Fruit fly (Drosophila melanogaster): Measurements from ENCODE around the gene mtSSB.

The mtSSB gene

dm6 chr3R:16222300-16222903, 17.4 kb upstream of the mtSSB start (continued):
- TF ChIP-seq salr (GFP tag; optimal IDR thresholded peaks at IDR 0.05) (peak; percentile 60 to 93), CG8319 (GFP tag; optimal IDR thresholded peaks at IDR 0.05) (peak; percentile 87), CG6163 (GFP tag; IDR thresholded peaks at IDR 0.05) (peak; percentile 99), CG6808 (GFP tag; optimal IDR thresholded peaks at IDR 0.05) (peak; percentile 85), CG3919 (GFP tag; optimal IDR thresholded peaks at IDR 0.05) (peak; percentile 98), CG34406 (GFP tag; optimal IDR thresholded peaks at IDR 0.05) (peak; percentile 85), CG4318 (GFP tag; optimal IDR thresholded peaks at IDR 0.05) (peak; percentile 92), spab (GFP tag; optimal IDR thresholded peaks at IDR 0.05) (peak; percentile 85), lz (GFP tag; optimal IDR thresholded peaks at IDR 0.05) (peak; percentile 97), CG6276 (GFP tag; optimal IDR thresholded peaks at IDR 0.05) (peak; percentile 96), cyc (GFP tag; optimal IDR thresholded peaks at IDR 0.05) (peak; percentile 99), CG11762 (GFP tag; optimal IDR thresholded peaks at IDR 0.05; ENCODE audit: insufficient read depth) (peak; percentile 94), CG31627 (GFP tag; optimal IDR thresholded peaks at IDR 0.05) (peak; percentile 98), Smox (GFP tag; optimal IDR thresholded peaks at IDR 0.05) (peak; percentile 94), CG9139 (GFP tag; optimal IDR thresholded peaks at IDR 0.05) (peak; percentile 87)

- TF ChIP-seq esn (GFP tag; optimal IDR thresholded peaks at IDR 0.05) (peak; percentile 85), CG15336 (GFP tag; IDR thresholded peaks at IDR 0.05) (peak; percentile 71), Lpt (GFP tag; optimal IDR thresholded peaks at IDR 0.05) (peak; percentile 80), CG16779 (tag; optimal IDR thresholded peaks at IDR 0.05) (peak; percentile 88), spab (GFP tag; optimal IDR thresholded peaks at IDR 0.05) (peak; percentile 92), Hr4 (GFP tag; optimal IDR thresholded peaks at IDR 0.05) (peak; percentile 85), CG9139 (GFP tag; optimal IDR thresholded peaks at IDR 0.05) (peak; percentile 54), Gug (GFP tag; IDR thresholded peaks at IDR 0.05) (peak; percentile 42; the same call in 1 of the 2 replicates), fd85E (GFP tag; optimal IDR thresholded peaks at IDR 0.05) (no peak), cyc (GFP tag; optimal IDR thresholded peaks at IDR 0.05) (peak; percentile 43), Blimp-1 (GFP tag; optimal IDR thresholded peaks at IDR 0.05) (peak; percentile 79), CG6163 (GFP tag; IDR thresholded peaks at IDR 0.05) (peak; percentile 43; the same call in 2 of the 3 replicates), CG6854 (GFP tag; optimal IDR thresholded peaks at IDR 0.05) (peak; percentile 61), CG7368 (GFP tag; optimal IDR thresholded peaks at IDR 0.05) (no peak), CG8119 (GFP tag; IDR thresholded peaks at IDR 0.05) (peak; percentile 83), CG1621 (tag; optimal IDR thresholded peaks at IDR 0.05) (no peak), CG10631 (GFP tag; optimal IDR thresholded peaks at IDR 0.05) (peak; percentile 90), pdm3 (GFP tag; optimal IDR thresholded peaks at IDR 0.05) (peak; percentile 39), CG4318 (GFP tag; optimal IDR thresholded peaks at IDR 0.05) (peak; percentile 98), Sox15 (GFP tag; optimal IDR thresholded peaks at IDR 0.05) (peak; percentile 81), salr (GFP tag; optimal IDR thresholded peaks at IDR 0.05) (peak in 1 of 2 experiments; percentile 99), CG32006 (GFP tag; optimal IDR thresholded peaks at IDR 0.05) (peak; percentile 99), CG31627 (GFP tag; optimal IDR thresholded peaks at IDR 0.05) (peak; percentile 37), fkh (GFP tag; optimal IDR thresholded peaks at IDR 0.05) (peak; percentile 62), svp (GFP tag) (peak; percentile 84), CG11762 (GFP tag; optimal IDR thresholded peaks at IDR 0.05; ENCODE audit: insufficient read depth) (peak; percentile 66), CG11294 (GFP tag; IDR thresholded peaks at IDR 0.05) (peak; percentile 59), Hr38 (GFP tag; optimal IDR thresholded peaks at IDR 0.05) (no peak), lz (GFP tag; optimal IDR thresholded peaks at IDR 0.05) (peak; percentile 68), eg (GFP tag; IDR thresholded peaks at IDR 0.05) (peak; percentile 72; the same call in 2 of the 3 replicates), net (GFP tag; optimal IDR thresholded peaks at IDR 0.05) (peak; percentile 82), acj6 (GFP tag; optimal IDR thresholded peaks at IDR 0.05) (peak; percentile 87), Eip93F (GFP tag; optimal IDR thresholded peaks at IDR 0.05) (peak; percentile 51), CG3032 (tag; optimal IDR thresholded peaks at IDR 0.05) (peak; percentile 89), CG8632 (GFP tag; optimal IDR thresholded peaks at IDR 0.05) (peak; percentile 86), Smox (GFP tag; optimal IDR thresholded peaks at IDR 0.05) (peak; percentile 67), CG34406 (GFP tag; optimal IDR thresholded peaks at IDR 0.05) (peak; percentile 88), dac (GFP tag; optimal IDR thresholded peaks at IDR 0.05) (peak; percentile 89), CG3919 (GFP tag; optimal IDR thresholded peaks at IDR 0.05) (peak; percentile 87), achi (GFP tag; optimal IDR thresholded peaks at IDR 0.05) (peak; percentile 85), Eip75B (GFP tag; optimal IDR thresholded peaks at IDR 0.05) (peak; percentile 63)
These were observed 16.6 kb upstream of the mtSSB start for dm6 chr3R:16221359-16222299.
